Fruit fly (Drosophila melanogaster): ENCODE results near the gene klar.

The klar gene

dm6 chr3L:416329-416728 lies 124.1 kb downstream of the klar start:
- TF ChIP-seq noc (tag; optimal IDR thresholded peaks at IDR 0.05) = no peak

- no peak for TF ChIP-seq noc (tag; optimal IDR thresholded peaks at IDR 0.05)
Measured at dm6 chr3L:409791-410190, 130.6 kb downstream of the klar start.

- TF ChIP-seq noc (tag; optimal IDR thresholded peaks at IDR 0.05) = no peak
Measured at dm6 chr3L:400252-400651, 140.2 kb downstream of the klar start.

- peak; percentile 49 for TF ChIP-seq noc (tag; optimal IDR thresholded peaks at IDR 0.05)
Measured at dm6 chr3L:395192-395591, 145.2 kb downstream of the klar start.

- no peak for TF ChIP-seq noc (tag; optimal IDR thresholded peaks at IDR 0.05)
Measured at dm6 chr3L:392622-393159, 147.7 kb downstream of the klar start, which contains the start of gene trh. trh (minus strand) TSS chr3L:392633.

- no peak for TF ChIP-seq noc (tag; optimal IDR thresholded peaks at IDR 0.05)
Measured at dm6 chr3L:390194-390593, 150.2 kb downstream of the klar start.

- no peak for TF ChIP-seq noc (tag; optimal IDR thresholded peaks at IDR 0.05)
Measured at dm6 chr3L:388094-388493, 152.3 kb downstream of the klar start.

dm6 chr3L:385095-385494 lies 155.3 kb downstream of the klar start:
- no peak for TF ChIP-seq noc (tag; optimal IDR thresholded peaks at IDR 0.05)
